Worm (Caenorhabditis elegans) whole organism, midembryonic: ENCODE results near the gene T08G5.15.

Experiments used
- flt-1 ChIP-seq: fragments of 200-800 bp; sonication (Bioruptor generic); IDR thresholded peaks from 2 replicates; pipeline ENCODE4 v1.3.6; 2022; ENCODE audit warnings: missing genetic modification characterization, missing compliant biosample characterization
- tab-1 ChIP-seq: fragments of 200-800 bp; sonication (Bioruptor generic); IDR thresholded peaks from 2 replicates; pipeline ENCODE4 v1.3.6; 2022; ENCODE audit warnings: missing genetic modification characterization, missing compliant biosample characterization

ce11 chrV:14001929-14002328 lies 21.0 kb downstream of the T08G5.15 start:
- no peak for TF ChIP-seq flt-1
- TF ChIP-seq tab-1: no peak
